Worm (Caenorhabditis elegans): ENCODE results near the gene pbo-6.

pbo-6 gene

DNA sequence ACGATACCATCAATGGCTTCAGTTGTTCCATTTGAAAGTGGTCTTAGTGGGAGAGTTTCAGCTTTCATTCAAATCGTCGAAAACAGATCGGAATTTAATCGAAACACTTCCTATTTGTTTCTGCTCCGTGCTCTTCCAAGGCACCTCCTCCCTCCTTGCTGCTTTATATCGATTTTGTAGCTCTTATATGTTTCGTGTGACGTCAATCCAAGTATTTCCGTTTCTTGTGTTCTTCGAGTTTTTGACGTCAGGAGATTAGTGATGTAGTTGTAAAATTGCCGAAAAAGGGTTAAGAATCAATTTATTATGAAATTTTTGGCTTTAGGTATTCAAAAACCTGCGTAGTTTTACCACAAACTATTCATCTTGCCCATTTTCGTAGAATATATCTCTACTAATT is 37.8 kb downstream of the pbo-6 start, which contains the start of gene ZK54.3:
Gene ZK54.3, minus strand, starts transcription at position 391 of the 400 bp plus-strand sequence.
- TF ChIP-seq ceh-82 (tag; optimal IDR thresholded peaks at IDR 0.05) (no peak), fkh-8 (tag; optimal IDR thresholded peaks at IDR 0.05) (peak; percentile 35), egl-13 (tag; optimal IDR thresholded peaks at IDR 0.05) (peak; percentile 3), mep-1 (tag; optimal IDR thresholded peaks at IDR 0.05) (peak; percentile 13), nhr-28 (tag; optimal IDR thresholded peaks at IDR 0.05) (no peak), mab-9 (GFP tag; IDR thresholded peaks at IDR 0.05) (no peak), nhr-85 (tag) (no peak), nhr-71 (tag; optimal IDR thresholded peaks at IDR 0.05) (peak; percentile 47), irx-1 (tag; optimal IDR thresholded peaks at IDR 0.05) (no peak), ces-1 (GFP tag; optimal IDR thresholded peaks at IDR 0.05) (no peak), swsn-7 (tag; optimal IDR thresholded peaks at IDR 0.05) (peak; percentile 19), ceh-8 (GFP tag; optimal IDR thresholded peaks at IDR 0.05) (no peak), mdl-1 (tag; optimal IDR thresholded peaks at IDR 0.05) (no peak), dsc-1 (tag; optimal IDR thresholded peaks at IDR 0.05) (peak; percentile 34), lin-39 (tag; optimal IDR thresholded peaks at IDR 0.05) (no peak), efl-1 (optimal IDR thresholded peaks at IDR 0.05) (no peak), efl-1 (GFP tag; optimal IDR thresholded peaks at IDR 0.05 in 1 of 2) (no peak), snu-23 (GFP tag; optimal IDR thresholded peaks at IDR 0.05) (no peak), mef-2 (tag; optimal IDR thresholded peaks at IDR 0.05) (no peak), sptf-1 (tag; optimal IDR thresholded peaks at IDR 0.05) (no peak), nhr-20 (tag; optimal IDR thresholded peaks at IDR 0.05) (no peak), nhr-47 (tag; optimal IDR thresholded peaks at IDR 0.05) (peak; percentile 17), unc-86 (tag; optimal IDR thresholded peaks at IDR 0.05) (peak; percentile 19), Y116A8C.19 (tag; optimal IDR thresholded peaks at IDR 0.05; ENCODE audit: borderline replicate concordance) (no peak), nhr-11 (tag; optimal IDR thresholded peaks at IDR 0.05) (no peak), tbx-2 (tag; optimal IDR thresholded peaks at IDR 0.05) (no peak), dpl-1 (GFP tag; optimal IDR thresholded peaks at IDR 0.05) (no peak), lsy-2 (tag; optimal IDR thresholded peaks at IDR 0.05) (peak in 1 of 2 experiments; percentile 17), lin-14 (GFP tag; optimal IDR thresholded peaks at IDR 0.05) (peak; percentile 69), pax-3 (tag; optimal IDR thresholded peaks at IDR 0.05) (no peak), jun-1 (tag; optimal IDR thresholded peaks at IDR 0.05) (no peak), nhr-12 (tag; optimal IDR thresholded peaks at IDR 0.05) (no peak)

DNA sequence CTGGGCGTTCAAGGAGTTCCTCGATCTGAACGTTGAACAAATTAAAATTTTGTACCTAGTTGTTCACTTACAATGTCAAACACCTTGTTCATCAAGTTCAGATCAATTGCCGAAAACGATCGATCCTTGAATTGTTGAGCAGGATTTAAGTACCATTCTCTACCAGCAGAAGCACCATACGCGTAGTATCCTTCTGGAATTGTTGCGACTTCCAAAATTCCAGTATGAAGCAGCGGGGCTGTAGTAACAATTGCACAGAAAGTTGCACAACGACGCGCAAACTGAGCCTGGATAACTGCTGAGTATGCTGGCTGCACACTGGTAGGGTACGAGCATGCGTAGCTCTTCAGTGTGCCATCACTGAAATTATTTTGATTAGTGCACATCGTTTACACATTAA is 39.6 kb downstream of the pbo-6 start:
- no peak for TF ChIP-seq sptf-1 (tag; optimal IDR thresholded peaks at IDR 0.05)
- TF ChIP-seq nhr-11 (tag; optimal IDR thresholded peaks at IDR 0.05), result no peak
- no peak for TF ChIP-seq lin-13 (GFP tag; optimal IDR thresholded peaks at IDR 0.05)
- no peak for TF ChIP-seq jun-1 (tag; optimal IDR thresholded peaks at IDR 0.05)
- TF ChIP-seq fkh-8 (tag; optimal IDR thresholded peaks at IDR 0.05), result no peak
- no peak for TF ChIP-seq nhr-77 (tag; optimal IDR thresholded peaks at IDR 0.05)
- no peak for TF ChIP-seq sup-37 (GFP tag; optimal IDR thresholded peaks at IDR 0.05)
- no peak for TF ChIP-seq tlp-1 (tag; optimal IDR thresholded peaks at IDR 0.05)
- no peak for TF ChIP-seq nhr-84 (tag; optimal IDR thresholded peaks at IDR 0.05)
- TF ChIP-seq nhr-90 (tag; optimal IDR thresholded peaks at IDR 0.05; ENCODE audit: poor library complexity), result no peak
- TF ChIP-seq mab-9 (GFP tag; IDR thresholded peaks at IDR 0.05), result no peak
- no peak for TF ChIP-seq alr-1 (tag; optimal IDR thresholded peaks at IDR 0.05; ENCODE audit: borderline replicate concordance)
- TF ChIP-seq elt-3 (tag; optimal IDR thresholded peaks at IDR 0.05), result no peak
- no peak for TF ChIP-seq ceh-88 (GFP tag; IDR thresholded peaks at IDR 0.05)
- TF ChIP-seq lin-35 (GFP tag; optimal IDR thresholded peaks at IDR 0.05), result no peak
- TF ChIP-seq aly-2 (tag; optimal IDR thresholded peaks at IDR 0.05), result no peak
- no peak for TF ChIP-seq ceh-82 (tag; optimal IDR thresholded peaks at IDR 0.05)

Measured in whole organism, L1 larva.